Worm (Caenorhabditis elegans) whole organism, L4 larva: ENCODE data around the gene zyg-9.
A peak's percentile ranks its signal among the peaks of the same experiment; 100 is the strongest.

Experiments used
- F26F4.8 ChIP-seq: fragments of 200-800 bp; sonication (Bioruptor generic); conservative IDR thresholded peaks from 2 replicates; pipeline ENCODE4 v1.3.6; 2022; ENCODE audit warnings: missing genetic modification characterization, missing compliant biosample characterization
- F37D6.2 ChIP-seq: sonication (generic microtip); optimal IDR thresholded peaks from 2 replicates; lab custom pipeline; 2016; ENCODE audit warnings: mild to moderate bottlenecking, missing genetic modification characterization, missing compliant biosample characterization
- R02D3.7 ChIP-seq: fragments of 150-350 bp; sonication (generic microtip); optimal IDR thresholded peaks from 3 replicates; lab custom pipeline; 2014; ENCODE audit warnings: missing biosample characterization, missing genetic modification characterization
- T20F7.1 ChIP-seq: fragments of 200-800 bp; sonication (Bioruptor generic); optimal IDR thresholded peaks from 2 replicates; lab custom pipeline; 2018; ENCODE audit warnings: mild to moderate bottlenecking, missing genetic modification characterization, missing compliant biosample characterization
- T26A8.4 ChIP-seq: fragments of 200-800 bp; sonication (Bioruptor generic); IDR thresholded peaks from 2 replicates; pipeline ENCODE4 v1.3.6; 2022; ENCODE audit warnings: missing genetic modification characterization, missing compliant biosample characterization
- Y105C5A.15 ChIP-seq: fragments of 200-800 bp; sonication (Bioruptor generic); IDR thresholded peaks from 2 replicates; pipeline ENCODE4 v1.3.6; 2022; ENCODE audit warnings: missing genetic modification characterization, missing compliant biosample characterization
- Y5F2A.4 ChIP-seq: fragments of 200-800 bp; sonication (Bioruptor generic); optimal IDR thresholded peaks from 2 replicates; lab custom pipeline; 2018; ENCODE audit warnings: mild to moderate bottlenecking, missing genetic modification characterization, missing compliant biosample characterization
- ZK337.2 ChIP-seq: fragments of 200-800 bp; sonication (Bioruptor generic); IDR thresholded peaks from 2 replicates; pipeline ENCODE4 v1.3.6; 2022; ENCODE audit warnings: missing genetic modification reagents, missing genetic modification characterization, missing compliant biosample characterization
- aly-2 ChIP-seq: sonication (generic microtip); optimal IDR thresholded peaks from 2 replicates; lab custom pipeline; 2018; ENCODE audit warnings: missing biosample characterization, missing genetic modification characterization
- ceh-20 ChIP-seq: fragments of 200-800 bp; sonication (Bioruptor generic); IDR thresholded peaks from 2 replicates; pipeline ENCODE4 v1.3.6; 2022; ENCODE audit warnings: missing genetic modification reagents, missing genetic modification characterization, missing compliant biosample characterization
- cey-2 ChIP-seq: sonication (generic microtip); optimal IDR thresholded peaks from 3 replicates; lab custom pipeline; 2017; ENCODE audit warnings: missing genetic modification characterization, mild to moderate bottlenecking, missing compliant biosample characterization, antibody characterized with exemption, borderline replicate concordance; ENCODE audit not compliant: insufficient read depth
- daf-12 ChIP-seq: fragments of 150-350 bp; optimal IDR thresholded peaks from 2 replicates; lab custom pipeline; 2014; ENCODE audit warnings: missing biosample characterization, missing genetic modification reagents, missing genetic modification characterization
- daf-8 ChIP-seq: fragments of 200-800 bp; sonication (Bioruptor generic); IDR thresholded peaks from 2 replicates; pipeline ENCODE4 v1.3.6; 2022; ENCODE audit warnings: missing genetic modification characterization, missing compliant biosample characterization
- dmd-6 ChIP-seq: fragments of 200-800 bp; sonication (Bioruptor generic); IDR thresholded peaks from 2 replicates; pipeline ENCODE4 v1.3.6; 2022; ENCODE audit warnings: missing genetic modification reagents, missing genetic modification characterization, missing compliant biosample characterization
- dmd-8 ChIP-seq: fragments of 200-800 bp; sonication (Bioruptor generic); IDR thresholded peaks from 2 replicates; pipeline ENCODE4 v1.3.6; 2022; ENCODE audit warnings: missing genetic modification characterization, missing compliant biosample characterization
- dmd-9 ChIP-seq: fragments of 200-800 bp; sonication (Bioruptor generic); IDR thresholded peaks from 2 replicates; pipeline ENCODE4 v1.3.6; 2022; ENCODE audit warnings: missing genetic modification reagents, missing genetic modification characterization, missing compliant biosample characterization
- dpl-1 ChIP-seq: fragments of 150-350 bp; optimal IDR thresholded peaks from 2 replicates; lab custom pipeline; 2014; ENCODE audit warnings: missing biosample characterization, missing genetic modification reagents, missing genetic modification characterization
- duxl-1 ChIP-seq: sonication (generic microtip); optimal IDR thresholded peaks from 2 replicates; lab custom pipeline; 2016; ENCODE audit warnings: mild to moderate bottlenecking, missing genetic modification characterization, moderate library complexity, missing compliant biosample characterization; ENCODE audit not compliant: poor library complexity
- dve-1 ChIP-seq: sonication (generic microtip); optimal IDR thresholded peaks from 2 replicates; lab custom pipeline; 2017; ENCODE audit warnings: antibody characterized with exemption, mild to moderate bottlenecking, missing genetic modification characterization, missing compliant biosample characterization; ENCODE audit not compliant: insufficient read depth
- fkh-10 ChIP-seq: fragments of 150-350 bp; optimal IDR thresholded peaks from 2 replicates; lab custom pipeline; 2014; ENCODE audit warnings: missing biosample characterization, missing genetic modification reagents, missing genetic modification characterization
- hif-1 ChIP-seq, 2 experiments: sonication (generic microtip); optimal IDR thresholded peaks; 2 replicates each; lab custom pipeline; 2016 to 2017; ENCODE audit warnings: missing compliant biosample characterization in 2 of 2, missing genetic modification characterization in 2 of 2, missing genetic modification reagents in 2 of 2, missing genotype in 2 of 2, mild to moderate bottlenecking in 1 of 2
- hlh-11 ChIP-seq: fragments of 200-800 bp; sonication (Bioruptor generic); optimal IDR thresholded peaks from 2 replicates; lab custom pipeline; 2018; ENCODE audit warnings: mild to moderate bottlenecking, missing genetic modification characterization, missing compliant biosample characterization
- jun-1 ChIP-seq: fragments of 150-350 bp; optimal IDR thresholded peaks from 2 replicates; lab custom pipeline; 2014; ENCODE audit warnings: missing biosample characterization, missing genetic modification reagents, missing genetic modification characterization
- lim-7 ChIP-seq: fragments of 200-800 bp; sonication (Bioruptor generic); IDR thresholded peaks from 2 replicates; pipeline ENCODE4 v1.3.6; 2022; ENCODE audit warnings: missing genetic modification characterization, missing compliant biosample characterization
- lin-13 ChIP-seq: fragments of 150-350 bp; optimal IDR thresholded peaks from 2 replicates; lab custom pipeline; 2014; ENCODE audit warnings: missing biosample characterization, missing genetic modification reagents, missing genetic modification characterization
- lin-39 ChIP-seq: fragments of 150-350 bp; optimal IDR thresholded peaks from 2 replicates; lab custom pipeline; 2014; ENCODE audit warnings: missing biosample characterization, missing genetic modification reagents, missing genetic modification characterization
- lir-3 ChIP-seq: sonication (generic microtip); optimal IDR thresholded peaks from 2 replicates; lab custom pipeline; 2016; ENCODE audit warnings: mild to moderate bottlenecking, missing genetic modification characterization, missing compliant biosample characterization
- lsy-2 ChIP-seq, 2 experiments: fragments of 150-350 bp in 1 of 2; sonication (generic microtip) in 1 of 2; optimal IDR thresholded peaks; 2 replicates each; lab custom pipeline; 2014 to 2017; ENCODE audit warnings: missing biosample characterization in 2 of 2, missing genetic modification characterization in 2 of 2
- madf-5 ChIP-seq, 2 experiments: fragments of 200-800 bp; sonication (Bioruptor generic); IDR thresholded peaks; 2 replicates each; pipeline ENCODE4 v1.3.6; 2022; ENCODE audit warnings: missing compliant biosample characterization in 2 of 2, missing genetic modification characterization in 2 of 2
- madf-9 ChIP-seq: fragments of 200-800 bp; sonication (Bioruptor generic); conservative IDR thresholded peaks from 2 replicates; pipeline ENCODE4 v1.3.6; 2022; ENCODE audit warnings: missing genetic modification reagents, missing genetic modification characterization, missing compliant biosample characterization
- mep-1 ChIP-seq: fragments of 150-350 bp; sonication (generic microtip); optimal IDR thresholded peaks from 3 replicates; lab custom pipeline; 2014; ENCODE audit warnings: missing biosample characterization, missing genetic modification characterization
- mxl-3 ChIP-seq: fragments of 200-800 bp; sonication (Bioruptor generic); optimal IDR thresholded peaks from 2 replicates; lab custom pipeline; 2018; ENCODE audit warnings: mild to moderate bottlenecking, missing genetic modification characterization, missing compliant biosample characterization
- nhr-10 ChIP-seq: fragments of 150-350 bp; optimal IDR thresholded peaks from 2 replicates; lab custom pipeline; 2014; ENCODE audit warnings: missing biosample characterization, missing genetic modification characterization
- nhr-237 ChIP-seq: sonication (generic microtip); optimal IDR thresholded peaks from 2 replicates; lab custom pipeline; 2017; ENCODE audit warnings: missing biosample characterization, missing genetic modification characterization
- nhr-25 ChIP-seq: sonication (generic microtip); optimal IDR thresholded peaks from 2 replicates; lab custom pipeline; 2017; ENCODE audit warnings: missing genetic modification characterization, mild to moderate bottlenecking, missing compliant biosample characterization, antibody characterized with exemption, moderate library complexity, borderline replicate concordance; ENCODE audit not compliant: insufficient read depth
- nhr-28 ChIP-seq: fragments of 150-350 bp; optimal IDR thresholded peaks from 2 replicates; lab custom pipeline; 2014; ENCODE audit warnings: missing biosample characterization, missing genetic modification characterization
- nhr-48 ChIP-seq: sonication (generic microtip); optimal IDR thresholded peaks from 2 replicates; lab custom pipeline; 2016; ENCODE audit warnings: mild to moderate bottlenecking, missing genetic modification characterization, missing compliant biosample characterization
- pqm-1 ChIP-seq: sonication (generic microtip); optimal IDR thresholded peaks from 2 replicates; lab custom pipeline; 2017; ENCODE audit warnings: missing biosample characterization, missing genetic modification characterization
- sdz-12 ChIP-seq: fragments of 200-800 bp; sonication (Bioruptor generic); optimal IDR thresholded peaks from 2 replicates; lab custom pipeline; 2018; ENCODE audit warnings: mild to moderate bottlenecking, missing genetic modification characterization, missing compliant biosample characterization
- skn-1 ChIP-seq: fragments of 150-350 bp; optimal IDR thresholded peaks from 2 replicates; lab custom pipeline; 2014; ENCODE audit warnings: missing biosample characterization, missing genetic modification characterization
- snpc-4 ChIP-seq: fragments of 150-350 bp; optimal IDR thresholded peaks from 2 replicates; lab custom pipeline; 2014; ENCODE audit warnings: missing biosample characterization, missing genetic modification characterization
- tag-97 ChIP-seq: fragments of 200-800 bp; sonication (Bioruptor generic); IDR thresholded peaks from 2 replicates; pipeline ENCODE4 v1.3.6; 2022; ENCODE audit warnings: missing genetic modification characterization, missing compliant biosample characterization
- unc-130 ChIP-seq: sonication (generic microtip); optimal IDR thresholded peaks from 2 replicates; lab custom pipeline; 2016; ENCODE audit warnings: missing genetic modification reagents, missing genetic modification characterization, missing compliant biosample characterization
- unc-62 ChIP-seq, 3 experiments: fragments of 150-350 bp in 1 of 3; sonication (generic microtip); optimal IDR thresholded peaks in 2 of 3; peaks in 1 of 3; 1 replicate in 1 of 3; 2 replicates in 2 of 3; lab custom pipeline; 2014 to 2017; ENCODE audit warnings: missing biosample characterization in 3 of 3, missing genetic modification characterization in 3 of 3, missing genetic modification reagents in 3 of 3, missing genotype in 1 of 3
- zag-1 ChIP-seq: fragments of 150-350 bp; optimal IDR thresholded peaks from 2 replicates; lab custom pipeline; 2014; ENCODE audit warnings: missing biosample characterization, missing genetic modification characterization
- zfp-2 ChIP-seq: sonication (generic microtip); optimal IDR thresholded peaks from 2 replicates; lab custom pipeline; 2016; ENCODE audit warnings: mild to moderate bottlenecking, missing genetic modification characterization, missing compliant biosample characterization

The zyg-9 gene

DNA sequence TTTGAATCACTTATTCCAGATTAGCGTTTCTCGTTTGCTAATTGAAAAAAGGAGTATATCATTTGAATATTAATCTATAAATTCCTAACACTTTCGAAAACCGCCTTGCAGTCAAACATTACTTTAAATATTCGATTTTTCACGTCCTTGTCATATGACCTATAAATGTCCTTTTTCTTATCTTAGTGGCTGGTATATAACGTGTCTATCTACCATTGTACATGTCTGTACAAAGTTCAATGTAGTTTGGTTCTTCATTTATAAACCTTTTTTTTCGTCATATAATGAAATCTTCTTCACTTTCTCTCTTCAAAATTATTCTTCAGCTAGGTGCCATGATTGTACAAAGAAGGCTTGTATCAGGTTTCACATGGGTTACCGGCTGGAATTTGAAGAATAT is 28.0 kb downstream of the zyg-9 start, which contains the start of gene gbh-2 (continued):
- no peak for TF ChIP-seq madf-5 (GFP tag; IDR thresholded peaks at IDR 0.05; lab: Robert Waterston, UW)
- TF ChIP-seq zag-1 = no peak
- TF ChIP-seq mep-1 = peak; percentile 81
- TF ChIP-seq cey-2 = peak; percentile 42
- peak; percentile 80 for TF ChIP-seq nhr-48 (tag; lab: Kevin White, UChicago)
- TF ChIP-seq nhr-10 (tag; lab: Kevin White, UChicago) = no peak
- no peak for TF ChIP-seq dpl-1 (GFP tag; lab: Kevin White, UChicago)
- no peak for TF ChIP-seq fkh-10 (GFP tag; lab: Kevin White, UChicago)
- no peak for TF ChIP-seq dmd-9 (GFP tag; lab: Robert Waterston, UW)
- TF ChIP-seq aly-2 (tag; lab: Kevin White, UChicago) = no peak
- TF ChIP-seq daf-12 = no peak
- no peak for TF ChIP-seq ceh-20 (GFP tag; lab: Robert Waterston, UW)
- TF ChIP-seq lin-13 = no peak
- TF ChIP-seq unc-130 (GFP tag; lab: Kevin White, UChicago) = no peak
- no peak for TF ChIP-seq dmd-8 (GFP tag; lab: Robert Waterston, UW)
- no peak for TF ChIP-seq jun-1
- TF ChIP-seq hlh-11 (tag; lab: Kevin White, UChicago) = peak; percentile 68
- TF ChIP-seq hif-1 (tag; optimal IDR thresholded peaks at IDR 0.05; lab: Kevin White, UChicago) = peak; percentile 42 to 94
- TF ChIP-seq duxl-1 (tag; lab: Kevin White, UChicago) = no peak
- no peak for TF ChIP-seq mxl-3 (GFP tag; lab: Kevin White, UChicago)
- TF ChIP-seq lir-3 = no peak
- no peak for TF ChIP-seq T26A8.4 (GFP tag; lab: Robert Waterston, UW)
- TF ChIP-seq R02D3.7 (tag; lab: Kevin White, UChicago) = no peak
- no peak for TF ChIP-seq madf-9 (GFP tag; lab: Robert Waterston, UW)
- peak in 1 of 2 experiments; percentile 67 for TF ChIP-seq lsy-2 (tag; optimal IDR thresholded peaks at IDR 0.05; lab: Kevin White, UChicago)
- no peak for TF ChIP-seq lim-7 (GFP tag; lab: Robert Waterston, UW)
- TF ChIP-seq skn-1 (tag; lab: Kevin White, UChicago) = no peak
- TF ChIP-seq T20F7.1 (GFP tag; lab: Kevin White, UChicago) = peak; percentile 45
- TF ChIP-seq daf-8 (GFP tag; lab: Robert Waterston, UW) = no peak
- no peak for TF ChIP-seq lin-39
- no peak for TF ChIP-seq zfp-2 (tag; lab: Kevin White, UChicago)
- no peak for TF ChIP-seq ZK337.2 (GFP tag; lab: Robert Waterston, UW)
- TF ChIP-seq sdz-12 (GFP tag; lab: Kevin White, UChicago) = no peak
- peak; percentile 92 for TF ChIP-seq dve-1 (tag; lab: Kevin White, UChicago)
- no peak for TF ChIP-seq tag-97 (GFP tag; lab: Robert Waterston, UW)
- TF ChIP-seq nhr-25 (tag; lab: Kevin White, UChicago) = peak; percentile 22
- peak; percentile 98 for TF ChIP-seq nhr-28
- no peak for TF ChIP-seq nhr-237 (tag; lab: Kevin White, UChicago)
- peak; percentile 85 for TF ChIP-seq pqm-1 (tag; lab: Kevin White, UChicago)
- no peak for TF ChIP-seq unc-62 (GFP tag; optimal IDR thresholded peaks at IDR 0.05 in 1 of 2; lab: Kevin White, UChicago)
- no peak for TF ChIP-seq unc-62 (tag; optimal IDR thresholded peaks at IDR 0.05; lab: Kevin White, UChicago)
- TF ChIP-seq F26F4.8 (GFP tag; lab: Robert Waterston, UW) = no peak
- peak; percentile 90 for TF ChIP-seq dmd-6 (GFP tag; lab: Robert Waterston, UW)
- no peak for TF ChIP-seq F37D6.2 (tag; lab: Kevin White, UChicago)
- TF ChIP-seq Y105C5A.15 (GFP tag; lab: Robert Waterston, UW) = no peak
- no peak for TF ChIP-seq snpc-4 (tag; lab: Kevin White, UChicago)
- no peak for TF ChIP-seq Y5F2A.4 (GFP tag; lab: Kevin White, UChicago)
